Worm (Caenorhabditis elegans) whole organism, mixed stage, embryonic: ENCODE measurements around the gene Y55F3BR.1.

Source experiments
- blmp-1 ChIP-seq: fragments of 150-350 bp; optimal IDR thresholded peaks from 2 replicates; lab custom pipeline; 2014; ENCODE audit warnings: missing biosample characterization, missing genetic modification characterization
- drap-1 ChIP-seq: fragments of 200-800 bp; sonication (Bioruptor generic); optimal IDR thresholded peaks from 3 replicates; lab custom pipeline; 2018; ENCODE audit warnings: mild to moderate bottlenecking, missing genetic modification characterization, missing compliant biosample characterization
- hlh-1 ChIP-seq: fragments of 150-350 bp; optimal IDR thresholded peaks from 2 replicates; lab custom pipeline; 2014; ENCODE audit warnings: missing biosample characterization, missing genetic modification reagents, missing genetic modification characterization
- snpc-4 ChIP-seq: fragments of 150-350 bp; optimal IDR thresholded peaks from 2 replicates; lab custom pipeline; 2014; ENCODE audit warnings: missing biosample characterization, missing genetic modification characterization

- TF ChIP-seq drap-1 (GFP tag; lab: Kevin White, UChicago) (no peak), hlh-1 (tag; lab: Kevin White, UChicago) (no peak), snpc-4 (tag; lab: Kevin White, UChicago) (no peak), blmp-1 (no peak)
Observed at ce11 chrIV:878634-879033, 4.0 kb downstream of the Y55F3BR.1 start.
